Fruit fly (Drosophila melanogaster): ENCODE measurements around the gene CG10366.
A peak's percentile ranks its signal among the peaks of the same experiment; 100 is the strongest.

Gene CG10366

dm6 chr2L:19572496-19573317 is 11.3 kb upstream of the CG10366 start (continued):
- TF ChIP-seq CG13424 (tag; optimal IDR thresholded peaks at IDR 0.05) (peak; percentile 69), dati (GFP tag; IDR thresholded peaks at IDR 0.05) (no peak), CG16815 (GFP tag; optimal IDR thresholded peaks at IDR 0.05) (peak; percentile 43), crp (GFP tag; optimal IDR thresholded peaks at IDR 0.05) (no peak), CG34422 (GFP tag; IDR thresholded peaks at IDR 0.05) (peak; percentile 69; the same call in 2 of the 3 replicates), esg (GFP tag; conservative IDR thresholded peaks at IDR 0.05) (peak; percentile 56), sob (GFP tag; IDR thresholded peaks at IDR 0.05) (peak; percentile 28; the same call in 1 of the 2 replicates), CG15269 (tag; optimal IDR thresholded peaks at IDR 0.05) (peak; percentile 75), Mad (GFP tag; optimal IDR thresholded peaks at IDR 0.05) (peak; percentile 38), CG9215 (GFP tag; IDR thresholded peaks at IDR 0.05) (peak; percentile 63), tap (tag; optimal IDR thresholded peaks at IDR 0.05) (peak; percentile 43), CG6791 (GFP tag; IDR thresholded peaks at IDR 0.05; ENCODE audit: partially characterized antibody) (no peak), Dek (tag; optimal IDR thresholded peaks at IDR 0.05) (peak; percentile 59), pan (optimal IDR thresholded peaks at IDR 0.05) (peak in 1 of 2 experiments; percentile 62), pan (GFP tag; optimal IDR thresholded peaks at IDR 0.05 in 1 of 2, IDR thresholded peaks at IDR 0.05 in 1 of 2) (no peak), slbo (GFP tag; IDR thresholded peaks at IDR 0.05) (peak; percentile 68; the same call in 1 of the 2 replicates), CG11696 (GFP tag; IDR thresholded peaks at IDR 0.05) (no peak), CG14965 (GFP tag; optimal IDR thresholded peaks at IDR 0.05; ENCODE audit: borderline replicate concordance) (no peak), cg (GFP tag; optimal IDR thresholded peaks at IDR 0.05) (no peak), CG7928 (GFP tag; optimal IDR thresholded peaks at IDR 0.05) (peak; percentile 23), fd96Cb (tag; optimal IDR thresholded peaks at IDR 0.05) (peak; percentile 49), CG12104 (GFP tag; optimal IDR thresholded peaks at IDR 0.05) (peak; percentile 38), CG3407 (GFP tag; optimal IDR thresholded peaks at IDR 0.05) (peak; percentile 30), Usf (GFP tag; optimal IDR thresholded peaks at IDR 0.05) (peak; percentile 34), Dip3 (GFP tag; optimal IDR thresholded peaks at IDR 0.05) (peak; percentile 60), CG7372 (GFP tag; IDR thresholded peaks at IDR 0.05) (0 out of 2 replicates have a peak, but pooled peaks have one; percentile 6), CG4328 (GFP tag; optimal IDR thresholded peaks at IDR 0.05) (no peak), BEAF-32 (GFP tag; optimal IDR thresholded peaks at IDR 0.05) (no peak), CG18262 (tag; optimal IDR thresholded peaks at IDR 0.05) (peak; percentile 77), CG5953 (GFP tag; IDR thresholded peaks at IDR 0.05) (no peak; the same call in 1 of the 2 replicates), CG9932 (GFP tag; IDR thresholded peaks at IDR 0.05) (peak; percentile 75), sug (tag; optimal IDR thresholded peaks at IDR 0.05) (peak; percentile 45), disco-r (GFP tag; optimal IDR thresholded peaks at IDR 0.05) (peak; percentile 45), Oli (tag; optimal IDR thresholded peaks at IDR 0.05) (peak; percentile 63), Dfd (GFP tag; optimal IDR thresholded peaks at IDR 0.05) (no peak), hth (optimal IDR thresholded peaks at IDR 0.05) (no peak), YL-1 (GFP tag; optimal IDR thresholded peaks at IDR 0.05) (no peak), CG18764 (GFP tag; optimal IDR thresholded peaks at IDR 0.05) (peak; percentile 23), Asciz (GFP tag; optimal IDR thresholded peaks at IDR 0.05) (peak; percentile 26), CG30020 (tag; optimal IDR thresholded peaks at IDR 0.05) (peak; percentile 29), CG2116 (GFP tag; optimal IDR thresholded peaks at IDR 0.05) (peak; percentile 16), CG2199 (GFP tag; IDR thresholded peaks at IDR 0.05) (0 out of 3 replicates have a peak, but pooled peaks have one; percentile 15), CG9817 (tag; optimal IDR thresholded peaks at IDR 0.05) (peak; percentile 48), sens (GFP tag) (peak; percentile 94), ranshi (GFP tag; IDR thresholded peaks at IDR 0.05) (peak; percentile 68), pnt (GFP tag; optimal IDR thresholded peaks at IDR 0.05) (peak; percentile 22), Stat92E (GFP tag; optimal IDR thresholded peaks at IDR 0.05) (no peak), pros (GFP tag; optimal IDR thresholded peaks at IDR 0.05) (no peak), CG17328 (GFP tag; IDR thresholded peaks at IDR 0.05) (no peak)

All from whole organism, embryonic.